Fruit fly (Drosophila melanogaster) whole organism: ENCODE results near the gene Kcmf1.

Source experiments
- CG8478 ChIP-seq: fragments of >200 bp; optimal IDR thresholded peaks from 2 replicates; lab custom pipeline; 2018; ENCODE audit warnings: inconsistent platforms
- Dll ChIP-seq: fragments of >200 bp; optimal IDR thresholded peaks from 2 replicates; lab custom pipeline; 2017
- EcR ChIP-seq, 2 experiments: fragments of >200 bp; optimal IDR thresholded peaks; 2 replicates each; lab custom pipeline; 2017; ENCODE audit warnings: missing biosample characterization in 2 of 2, missing genetic modification characterization in 2 of 2, missing genetic modification reagents in 2 of 2
- pan ChIP-seq: fragments of >200 bp; optimal IDR thresholded peaks from 2 replicates; lab custom pipeline; 2017
- psq ChIP-seq: fragments of >200 bp; optimal IDR thresholded peaks from 2 replicates; lab custom pipeline; 2017
- usp ChIP-seq: fragments of >200 bp; optimal IDR thresholded peaks from 2 replicates; lab custom pipeline; 2017; ENCODE audit warnings: missing biosample characterization, missing genetic modification characterization, mixed read lengths

The Kcmf1 gene

dm6 chr3R:9014859-9015466 is at the start of gene Kcmf1, which contains the start of the genes Sf3b5 and CG11986:
TSS of gene Kcmf1 (minus strand) at chr3R:9014909.
TSS of gene Sf3b5 (minus strand) at chr3R:9015341.
TSS of gene CG11986 (plus strand) at chr3R:9015446.
- TF ChIP-seq CG8478 (no peak), Dll (no peak), EcR (GFP tag; optimal IDR thresholded peaks at IDR 0.05; lab: Kevin White, UChicago) (no peak), usp (no peak), pan (no peak), psq (no peak)

- TF ChIP-seq pan, result no peak
- TF ChIP-seq EcR (GFP tag; optimal IDR thresholded peaks at IDR 0.05; lab: Kevin White, UChicago), result no peak
- no peak for TF ChIP-seq psq
- no peak for TF ChIP-seq Dll
- TF ChIP-seq CG8478, result no peak
- TF ChIP-seq usp, result no peak
Observed at dm6 chr3R:9062756-9063155, 48.0 kb upstream of the Kcmf1 start.

- TF ChIP-seq Dll (peak; percentile 90), usp (no peak)
Observed at dm6 chr3R:9057398-9058058, 42.8 kb upstream of the Kcmf1 start.

- TF ChIP-seq Dll (no peak), psq (no peak), CG8478 (no peak), EcR (GFP tag; optimal IDR thresholded peaks at IDR 0.05; lab: Kevin White, UChicago) (no peak), usp (no peak), pan (no peak)
Observed at dm6 chr3R:9057032-9057397, 42.3 kb upstream of the Kcmf1 start.

dm6 chr3R:9056409-9057031 is 41.8 kb upstream of the Kcmf1 start:
- TF ChIP-seq Dll (peak; percentile 75), CG8478 (no peak)

- TF ChIP-seq Dll, result no peak
- no peak for TF ChIP-seq usp
- TF ChIP-seq pan, result no peak
- TF ChIP-seq EcR (GFP tag; optimal IDR thresholded peaks at IDR 0.05; lab: Kevin White, UChicago), result no peak
- no peak for TF ChIP-seq CG8478
- no peak for TF ChIP-seq psq
Observed at dm6 chr3R:9055119-9056105, 40.7 kb upstream of the Kcmf1 start.

- TF ChIP-seq Dll (peak; percentile 42), usp (no peak)
Observed at dm6 chr3R:9054442-9055118, 39.9 kb upstream of the Kcmf1 start.

- no peak for TF ChIP-seq CG8478
- no peak for TF ChIP-seq usp
- TF ChIP-seq EcR (GFP tag; optimal IDR thresholded peaks at IDR 0.05; lab: Kevin White, UChicago), result peak in 1 of 2 experiments; percentile 24
- TF ChIP-seq pan, result no peak
Observed at dm6 chr3R:9053850-9054441, 39.2 kb upstream of the Kcmf1 start.

- TF ChIP-seq pan (no peak), psq (no peak), Dll (peak; percentile 93), CG8478 (no peak), usp (no peak)
Observed at dm6 chr3R:9053021-9053420, 38.3 kb upstream of the Kcmf1 start.

dm6 chr3R:9051937-9052680 is 37.4 kb upstream of the Kcmf1 start, which contains the start of gene Kdm2:
TSS of gene Kdm2 (plus strand) at chr3R:9052495.
- TF ChIP-seq EcR (GFP tag; optimal IDR thresholded peaks at IDR 0.05; lab: Kevin White, UChicago), result no peak
- TF ChIP-seq psq, result no peak
- no peak for TF ChIP-seq usp
- TF ChIP-seq pan, result no peak
- TF ChIP-seq CG8478, result no peak
- TF ChIP-seq Dll, result no peak

dm6 chr3R:9050519-9051119 is 35.9 kb upstream of the Kcmf1 start, which contains the start of gene Nmdmc:
TSS of gene Nmdmc (minus strand) at chr3R:9050555.
- TF ChIP-seq pan (no peak), CG8478 (no peak), usp (no peak), Dll (no peak), EcR (GFP tag; optimal IDR thresholded peaks at IDR 0.05; lab: Kevin White, UChicago) (no peak), psq (no peak)
